Worm (Caenorhabditis elegans): ENCODE data around the gene par-3.

DNA sequence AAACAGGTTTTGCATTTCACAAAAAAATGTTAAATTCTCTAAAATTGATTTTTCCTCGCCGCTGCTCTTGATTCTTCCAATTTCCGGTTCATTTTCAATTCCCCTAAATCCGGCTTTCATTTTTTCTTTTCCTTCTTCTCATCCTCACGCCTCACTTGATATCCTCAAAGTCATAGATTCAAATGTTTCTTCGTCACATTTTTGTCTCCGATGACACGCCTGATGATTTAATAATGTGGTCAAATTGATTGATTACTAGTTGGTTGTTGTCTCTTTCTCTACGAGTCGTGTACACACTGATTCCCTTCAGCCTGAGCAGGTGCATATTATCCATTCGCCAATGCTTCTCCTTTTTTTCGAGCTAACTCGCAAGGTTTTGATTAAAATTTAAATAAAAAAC is 57.5 kb downstream of the par-3 start:
- TF ChIP-seq him-1 (tag; optimal IDR thresholded peaks at IDR 0.05) (no peak), W03F9.2 (tag; optimal IDR thresholded peaks at IDR 0.05) (no peak), dao-5 (tag; optimal IDR thresholded peaks at IDR 0.05) (no peak)
